Fruit fly (Drosophila melanogaster): Measurements from ENCODE around the gene SH3PX1.

SH3PX1 gene

dm6 chr3L:9695647-9696046 is 18.0 kb downstream of the SH3PX1 start (continued):
- TF ChIP-seq gcm2 (GFP tag; optimal IDR thresholded peaks at IDR 0.05), result no peak
- TF ChIP-seq CG3838 (GFP tag; optimal IDR thresholded peaks at IDR 0.05), result no peak
- TF ChIP-seq CG17612 (GFP tag; IDR thresholded peaks at IDR 0.05), result no peak
- TF ChIP-seq disco-r (GFP tag; optimal IDR thresholded peaks at IDR 0.05), result no peak
- TF ChIP-seq CG30403 (GFP tag; optimal IDR thresholded peaks at IDR 0.05), result peak; percentile 49
- no peak for TF ChIP-seq eyg (GFP tag; optimal IDR thresholded peaks at IDR 0.05)
- TF ChIP-seq Fer1 (GFP tag; optimal IDR thresholded peaks at IDR 0.05), result no peak
- no peak for TF ChIP-seq Opbp (GFP tag; IDR thresholded peaks at IDR 0.05; ENCODE audit: partially characterized antibody)
- no peak for TF ChIP-seq eve (GFP tag; optimal IDR thresholded peaks at IDR 0.05)
- no peak for TF ChIP-seq CG2875 (GFP tag; optimal IDR thresholded peaks at IDR 0.05)
- TF ChIP-seq dan (GFP tag; IDR thresholded peaks at IDR 0.05), result no peak
- no peak for TF ChIP-seq H2.0 (GFP tag; IDR thresholded peaks at IDR 0.05)
- TF ChIP-seq Doc3 (GFP tag; IDR thresholded peaks at IDR 0.05; ENCODE audit: partially characterized antibody), result no peak
- TF ChIP-seq B-H1 (GFP tag; IDR thresholded peaks at IDR 0.05), result no peak
- TF ChIP-seq knrl (GFP tag; IDR thresholded peaks at IDR 0.05; ENCODE audit: partially characterized antibody), result no peak
- no peak for TF ChIP-seq zf30C (GFP tag; optimal IDR thresholded peaks at IDR 0.05)
- no peak for TF ChIP-seq Optix (GFP tag; IDR thresholded peaks at IDR 0.05)
- TF ChIP-seq CG5180 (GFP tag; optimal IDR thresholded peaks at IDR 0.05), result no peak
- TF ChIP-seq CG6765 (GFP tag; optimal IDR thresholded peaks at IDR 0.05), result peak; percentile 6
- TF ChIP-seq Hr39 (optimal IDR thresholded peaks at IDR 0.05), result no peak
- peak; percentile 26 for TF ChIP-seq CG9727 (GFP tag; optimal IDR thresholded peaks at IDR 0.05)
- no peak for TF ChIP-seq CG31365 (tag; optimal IDR thresholded peaks at IDR 0.05)
- no peak for TF ChIP-seq D (optimal IDR thresholded peaks at IDR 0.05)
- no peak for TF ChIP-seq D (GFP tag; optimal IDR thresholded peaks at IDR 0.05)
- peak; percentile 26; the same call in 1 of the 2 replicates for TF ChIP-seq Xrp1 (GFP tag; IDR thresholded peaks at IDR 0.05)
- TF ChIP-seq az2 (GFP tag; optimal IDR thresholded peaks at IDR 0.05), result peak; percentile 4
- TF ChIP-seq CG10267 (tag; optimal IDR thresholded peaks at IDR 0.05), result peak; percentile 13
- TF ChIP-seq CG6654 (GFP tag; optimal IDR thresholded peaks at IDR 0.05), result no peak
- no peak for TF ChIP-seq ato (GFP tag; IDR thresholded peaks at IDR 0.05; ENCODE audit: partially characterized antibody)
- TF ChIP-seq NfI (GFP tag; optimal IDR thresholded peaks at IDR 0.05), result peak; percentile 30
- TF ChIP-seq tx (GFP tag; optimal IDR thresholded peaks at IDR 0.05), result no peak
- no peak for TF ChIP-seq lab (GFP tag; optimal IDR thresholded peaks at IDR 0.05)
- TF ChIP-seq GATAe (GFP tag; conservative IDR thresholded peaks at IDR 0.05), result no peak
- no peak for TF ChIP-seq Dref (GFP tag; IDR thresholded peaks at IDR 0.05)
- no peak for TF ChIP-seq aop (GFP tag; IDR thresholded peaks at IDR 0.05)
- no peak for TF ChIP-seq cas (GFP tag; IDR thresholded peaks at IDR 0.05)
- TF ChIP-seq br (optimal IDR thresholded peaks at IDR 0.05), result no peak
- TF ChIP-seq Rx (GFP tag; IDR thresholded peaks at IDR 0.05), result no peak
- no peak for TF ChIP-seq CG11085 (GFP tag; IDR thresholded peaks at IDR 0.05)
- TF ChIP-seq nau (GFP tag; optimal IDR thresholded peaks at IDR 0.05), result no peak
- no peak for TF ChIP-seq CG1233 (GFP tag; optimal IDR thresholded peaks at IDR 0.05)
- peak; percentile 39 for TF ChIP-seq CG9437 (GFP tag; optimal IDR thresholded peaks at IDR 0.05)
- TF ChIP-seq CG8924 (tag; optimal IDR thresholded peaks at IDR 0.05), result no peak
- no peak for TF ChIP-seq CG3065 (GFP tag; optimal IDR thresholded peaks at IDR 0.05)
- TF ChIP-seq CG4360 (GFP tag; IDR thresholded peaks at IDR 0.05), result no peak
- TF ChIP-seq z (GFP tag; IDR thresholded peaks at IDR 0.05), result no peak
- no peak for TF ChIP-seq ranshi (GFP tag; IDR thresholded peaks at IDR 0.05)
- no peak for TF ChIP-seq CG10462 (GFP tag; optimal IDR thresholded peaks at IDR 0.05)
- TF ChIP-seq CG10209 (GFP tag; optimal IDR thresholded peaks at IDR 0.05), result peak; percentile 61
- no peak for TF ChIP-seq CG9797 (GFP tag; optimal IDR thresholded peaks at IDR 0.05)
- no peak for TF ChIP-seq Awh (GFP tag; IDR thresholded peaks at IDR 0.05)
- no peak for TF ChIP-seq Sry-β (GFP tag; optimal IDR thresholded peaks at IDR 0.05)
- peak; percentile 74 for TF ChIP-seq gem (tag; optimal IDR thresholded peaks at IDR 0.05)

All from whole organism, embryonic.